Worm (Caenorhabditis elegans): ENCODE results near the gene nfi-1.

ce11 chrII:7528210-7528609 is 9.8 kb upstream of the nfi-1 start:
- no peak for TF ChIP-seq hmg-4 (GFP tag; optimal IDR thresholded peaks at IDR 0.05)
- no peak for TF ChIP-seq sea-1 (GFP tag; conservative IDR thresholded peaks at IDR 0.05)
- TF ChIP-seq ama-1 (optimal IDR thresholded peaks at IDR 0.05), result no peak
- TF ChIP-seq pes-1 (GFP tag; IDR thresholded peaks at IDR 0.05), result no peak
- no peak for TF ChIP-seq scrt-1 (GFP tag; IDR thresholded peaks at IDR 0.05)
- no peak for TF ChIP-seq ceh-13 (GFP tag; optimal IDR thresholded peaks at IDR 0.05)
- no peak for TF ChIP-seq B0310.2 (tag; optimal IDR thresholded peaks at IDR 0.05)
- no peak for TF ChIP-seq tra-4 (tag; optimal IDR thresholded peaks at IDR 0.05)
- no peak for TF ChIP-seq tbx-37 (GFP tag; conservative IDR thresholded peaks at IDR 0.05)
- TF ChIP-seq hnd-1 (tag; optimal IDR thresholded peaks at IDR 0.05), result no peak
- no peak for TF ChIP-seq F13C5.2 (tag; optimal IDR thresholded peaks at IDR 0.05)
